Fruit fly (Drosophila melanogaster): ENCODE measurements around the gene gw.

dm6 chr4:663055-663670 lies 2.8 kb upstream of the gw start, which contains the start of the genes CG46466 and Slip1:
- TF ChIP-seq Hnf4 (GFP tag; optimal IDR thresholded peaks at IDR 0.05) (no peak), psq (GFP tag; optimal IDR thresholded peaks at IDR 0.05) (no peak), rgr (GFP tag; optimal IDR thresholded peaks at IDR 0.05) (no peak), OdsH (GFP tag; optimal IDR thresholded peaks at IDR 0.05) (no peak)
